Worm (Caenorhabditis elegans) whole organism, L1 larva: Measurements from ENCODE around the gene K08A2.2.

Experiments used
- Y116A8C.19 ChIP-seq: sonication (generic microtip); optimal IDR thresholded peaks from 2 replicates; lab custom pipeline; 2016; ENCODE audit warnings: missing compliant biosample characterization, missing genetic modification characterization, borderline replicate concordance
- dpl-1 ChIP-seq, 3 experiments: fragments of 150-350 bp in 2 of 3; sonication (generic microtip) in 1 of 3; optimal IDR thresholded peaks; 2 replicates each; lab custom pipeline; 2014 to 2017; ENCODE audit warnings: missing biosample characterization in 3 of 3, missing genetic modification characterization in 3 of 3, missing genetic modification reagents in 3 of 3
- nhr-11 ChIP-seq: fragments of 150-350 bp; optimal IDR thresholded peaks from 2 replicates; lab custom pipeline; 2014; ENCODE audit warnings: missing biosample characterization, missing genetic modification characterization
- pag-3 ChIP-seq: sonication (generic microtip); optimal IDR thresholded peaks from 2 replicates; lab custom pipeline; 2017; ENCODE audit warnings: missing genetic modification characterization, mild to moderate bottlenecking, missing compliant biosample characterization, antibody characterized with exemption, borderline replicate concordance; ENCODE audit not compliant: insufficient read depth
- zag-1 ChIP-seq: fragments of 150-350 bp; optimal IDR thresholded peaks from 2 replicates; lab custom pipeline; 2014; ENCODE audit warnings: missing biosample characterization, missing genetic modification characterization
- ztf-4 ChIP-seq: fragments of 150-350 bp; optimal IDR thresholded peaks from 2 replicates; lab custom pipeline; 2014; ENCODE audit warnings: missing biosample characterization, missing genetic modification characterization

ce11 chrII:2962531-2963164 is 28.8 kb upstream of the K08A2.2 start:
- TF ChIP-seq ztf-4 (tag; lab: Kevin White, UChicago) (no peak), pag-3 (tag; lab: Kevin White, UChicago) (no peak), Y116A8C.19 (tag; lab: Kevin White, UChicago) (no peak), zag-1 (no peak), nhr-11 (tag; lab: Kevin White, UChicago) (no peak), dpl-1 (GFP tag; optimal IDR thresholded peaks at IDR 0.05; lab: Kevin White, UChicago) (no peak)
